Worm (Caenorhabditis elegans) whole organism, L2 larva: Measurements from ENCODE around the gene aqp-12.

Experiments
- ama-1 ChIP-seq: fragments of 150-350 bp; optimal IDR thresholded peaks from 2 replicates; lab custom pipeline; 2018; ENCODE audit warnings: inconsistent platforms
- elt-3 ChIP-seq: sonication (generic microtip); optimal IDR thresholded peaks from 2 replicates; lab custom pipeline; 2017; ENCODE audit warnings: missing biosample characterization, missing genetic modification characterization
- gmeb-1 ChIP-seq: fragments of 150-350 bp; optimal IDR thresholded peaks from 2 replicates; lab custom pipeline; 2014; ENCODE audit warnings: missing biosample characterization, missing genetic modification characterization
- lin-13 ChIP-seq: fragments of 150-350 bp; optimal IDR thresholded peaks from 2 replicates; lab custom pipeline; 2014; ENCODE audit warnings: missing biosample characterization, missing genetic modification reagents, missing genetic modification characterization
- mab-5 ChIP-seq: fragments of 150-350 bp; optimal IDR thresholded peaks from 2 replicates; lab custom pipeline; 2014; ENCODE audit warnings: missing biosample characterization, missing genetic modification characterization
- nhr-10 ChIP-seq: sonication (generic microtip); optimal IDR thresholded peaks from 2 replicates; lab custom pipeline; 2017; ENCODE audit warnings: missing biosample characterization, missing genetic modification characterization
- nhr-11 ChIP-seq: fragments of 150-350 bp; optimal IDR thresholded peaks from 2 replicates; lab custom pipeline; 2014; ENCODE audit warnings: missing biosample characterization, missing genetic modification characterization
- nhr-12 ChIP-seq: fragments of 150-350 bp; optimal IDR thresholded peaks from 2 replicates; lab custom pipeline; 2014; ENCODE audit warnings: missing biosample characterization, missing genetic modification characterization
- nhr-237 ChIP-seq: fragments of 150-350 bp; optimal IDR thresholded peaks from 2 replicates; lab custom pipeline; 2014; ENCODE audit warnings: missing biosample characterization, missing genetic modification characterization
- skn-1 ChIP-seq: sonication (generic microtip); optimal IDR thresholded peaks from 2 replicates; lab custom pipeline; 2017; ENCODE audit warnings: missing biosample characterization, missing genetic modification characterization
- sma-3 ChIP-seq: sonication (generic microtip); optimal IDR thresholded peaks from 2 replicates; lab custom pipeline; 2016; ENCODE audit warnings: missing genetic modification reagents, missing genetic modification characterization, missing compliant biosample characterization
- snpc-4 ChIP-seq: fragments of 150-350 bp; optimal IDR thresholded peaks from 2 replicates; lab custom pipeline; 2014; ENCODE audit warnings: missing biosample characterization, missing genetic modification characterization
- unc-39 ChIP-seq: fragments of 150-350 bp; optimal IDR thresholded peaks from 2 replicates; lab custom pipeline; 2014; ENCODE audit warnings: missing biosample characterization, missing genetic modification characterization

- TF ChIP-seq sma-3 (no peak), skn-1 (tag; lab: Kevin White, UChicago) (no peak), lin-13 (GFP tag; lab: Kevin White, UChicago) (no peak), unc-39 (tag; lab: Kevin White, UChicago) (no peak), mab-5 (no peak), gmeb-1 (tag; lab: Kevin White, UChicago) (no peak), ama-1 (lab: Kevin White, UChicago) (no peak), elt-3 (no peak), nhr-237 (tag; lab: Kevin White, UChicago) (no peak), nhr-10 (tag; lab: Kevin White, UChicago) (no peak), nhr-11 (no peak), nhr-12 (no peak), snpc-4 (tag; lab: Kevin White, UChicago) (no peak)
These were observed 5.7 kb downstream of the aqp-12 start for ce11 chrII:12208741-12209140.
